Fruit fly (Drosophila melanogaster): ENCODE data around the gene CG42446.

dm6 chr3R:16341817-16342374, 18.0 kb downstream of the CG42446 start, which contains the start of the genes SF2 and pad:
- TF ChIP-seq BtbVII (GFP tag; optimal IDR thresholded peaks at IDR 0.05) (no peak), CG16813 (GFP tag; IDR thresholded peaks at IDR 0.05; ENCODE audit: partially characterized antibody) (peak; percentile 98), ftz-f1 (GFP tag; optimal IDR thresholded peaks at IDR 0.05) (peak; percentile 10), klu (GFP tag; IDR thresholded peaks at IDR 0.05) (peak; percentile 60)
